Fruit fly (Drosophila melanogaster): ENCODE data around the gene CG8475.

Gene CG8475

dm6 chr2L:8232389-8232788 lies 35.7 kb upstream of the CG8475 start (continued):
- TF ChIP-seq bcd (GFP tag; optimal IDR thresholded peaks at IDR 0.05) = no peak
- no peak for TF ChIP-seq en (GFP tag; optimal IDR thresholded peaks at IDR 0.05)
- no peak for TF ChIP-seq CG10959 (GFP tag; IDR thresholded peaks at IDR 0.05)
- no peak for TF ChIP-seq Gsc (GFP tag; IDR thresholded peaks at IDR 0.05)
- no peak for TF ChIP-seq insv (GFP tag; optimal IDR thresholded peaks at IDR 0.05)
- TF ChIP-seq Sin3A (optimal IDR thresholded peaks at IDR 0.05) = no peak
- no peak for TF ChIP-seq TFAM (GFP tag; optimal IDR thresholded peaks at IDR 0.05)
- TF ChIP-seq ara (GFP tag; IDR thresholded peaks at IDR 0.05) = no peak
- no peak for TF ChIP-seq dimm (GFP tag; IDR thresholded peaks at IDR 0.05)
- TF ChIP-seq ewg (GFP tag; optimal IDR thresholded peaks at IDR 0.05) = no peak
- peak; percentile 8 for TF ChIP-seq CG12391 (tag; optimal IDR thresholded peaks at IDR 0.05)
- no peak for TF ChIP-seq CG31388 (GFP tag; optimal IDR thresholded peaks at IDR 0.05)
- TF ChIP-seq YL-1 (GFP tag; optimal IDR thresholded peaks at IDR 0.05) = no peak
- peak; percentile 45 for TF ChIP-seq gem (tag; optimal IDR thresholded peaks at IDR 0.05)
- no peak for TF ChIP-seq CG9876 (GFP tag; optimal IDR thresholded peaks at IDR 0.05)
- TF ChIP-seq chinmo (GFP tag; IDR thresholded peaks at IDR 0.05; ENCODE audit: partially characterized antibody) = no peak
- TF ChIP-seq E2f2 (GFP tag; IDR thresholded peaks at IDR 0.05) = no peak
- no peak for TF ChIP-seq mld (GFP tag; IDR thresholded peaks at IDR 0.05; ENCODE audit: partially characterized antibody)
- TF ChIP-seq Drgx (GFP tag; IDR thresholded peaks at IDR 0.05) = peak; percentile 87
- TF ChIP-seq CG11723 (GFP tag; optimal IDR thresholded peaks at IDR 0.05) = no peak
- TF ChIP-seq grn (GFP tag; optimal IDR thresholded peaks at IDR 0.05) = no peak
- TF ChIP-seq CG31441 (GFP tag; IDR thresholded peaks at IDR 0.05) = no peak
- TF ChIP-seq pan (optimal IDR thresholded peaks at IDR 0.05) = no peak
- TF ChIP-seq pan (GFP tag; optimal IDR thresholded peaks at IDR 0.05 in 1 of 2, IDR thresholded peaks at IDR 0.05 in 1 of 2) = no peak
- TF ChIP-seq kah (GFP tag; optimal IDR thresholded peaks at IDR 0.05) = no peak
- TF ChIP-seq Hr78 (GFP tag; optimal IDR thresholded peaks at IDR 0.05) = no peak
- TF ChIP-seq CG11695 (GFP tag; IDR thresholded peaks at IDR 0.05) = no peak
- TF ChIP-seq sc (optimal IDR thresholded peaks at IDR 0.05) = no peak
- no peak for TF ChIP-seq sc (GFP tag; optimal IDR thresholded peaks at IDR 0.05)
- TF ChIP-seq Nf-YA (GFP tag; IDR thresholded peaks at IDR 0.05) = no peak
- no peak for TF ChIP-seq CG14667 (GFP tag; IDR thresholded peaks at IDR 0.05)
- TF ChIP-seq zf30C (GFP tag; optimal IDR thresholded peaks at IDR 0.05) = no peak
- no peak for TF ChIP-seq CG16863 (GFP tag; optimal IDR thresholded peaks at IDR 0.05)
- no peak for TF ChIP-seq lilli (GFP tag; optimal IDR thresholded peaks at IDR 0.05)
- no peak for TF ChIP-seq luna (GFP tag; optimal IDR thresholded peaks at IDR 0.05)
- TF ChIP-seq Elba2 (GFP tag; optimal IDR thresholded peaks at IDR 0.05) = no peak
- no peak for TF ChIP-seq CG12071 (GFP tag; optimal IDR thresholded peaks at IDR 0.05)
- no peak for TF ChIP-seq sob (GFP tag; IDR thresholded peaks at IDR 0.05)
- TF ChIP-seq Rx (GFP tag; IDR thresholded peaks at IDR 0.05) = no peak
- TF ChIP-seq CG7745 (tag; optimal IDR thresholded peaks at IDR 0.05) = no peak
- no peak for TF ChIP-seq corto (GFP tag; optimal IDR thresholded peaks at IDR 0.05)
- no peak for TF ChIP-seq CG8290 (GFP tag; optimal IDR thresholded peaks at IDR 0.05)
- TF ChIP-seq CG8290 (tag; optimal IDR thresholded peaks at IDR 0.05) = no peak
- peak; percentile 66 for TF ChIP-seq Med (GFP tag)
- TF ChIP-seq CG10321 (GFP tag; IDR thresholded peaks at IDR 0.05) = no peak
- TF ChIP-seq Spps (tag; optimal IDR thresholded peaks at IDR 0.05) = no peak
- TF ChIP-seq CG18619 (GFP tag; optimal IDR thresholded peaks at IDR 0.05) = no peak
- no peak for TF ChIP-seq pros (GFP tag; optimal IDR thresholded peaks at IDR 0.05)
- TF ChIP-seq Fer1 (GFP tag; optimal IDR thresholded peaks at IDR 0.05) = no peak
- TF ChIP-seq tio (GFP tag; optimal IDR thresholded peaks at IDR 0.05) = no peak
- TF ChIP-seq Hr39 (optimal IDR thresholded peaks at IDR 0.05) = no peak
